Fruit fly (Drosophila melanogaster): ENCODE measurements around the gene CG15771.

CG15771 gene

DNA sequence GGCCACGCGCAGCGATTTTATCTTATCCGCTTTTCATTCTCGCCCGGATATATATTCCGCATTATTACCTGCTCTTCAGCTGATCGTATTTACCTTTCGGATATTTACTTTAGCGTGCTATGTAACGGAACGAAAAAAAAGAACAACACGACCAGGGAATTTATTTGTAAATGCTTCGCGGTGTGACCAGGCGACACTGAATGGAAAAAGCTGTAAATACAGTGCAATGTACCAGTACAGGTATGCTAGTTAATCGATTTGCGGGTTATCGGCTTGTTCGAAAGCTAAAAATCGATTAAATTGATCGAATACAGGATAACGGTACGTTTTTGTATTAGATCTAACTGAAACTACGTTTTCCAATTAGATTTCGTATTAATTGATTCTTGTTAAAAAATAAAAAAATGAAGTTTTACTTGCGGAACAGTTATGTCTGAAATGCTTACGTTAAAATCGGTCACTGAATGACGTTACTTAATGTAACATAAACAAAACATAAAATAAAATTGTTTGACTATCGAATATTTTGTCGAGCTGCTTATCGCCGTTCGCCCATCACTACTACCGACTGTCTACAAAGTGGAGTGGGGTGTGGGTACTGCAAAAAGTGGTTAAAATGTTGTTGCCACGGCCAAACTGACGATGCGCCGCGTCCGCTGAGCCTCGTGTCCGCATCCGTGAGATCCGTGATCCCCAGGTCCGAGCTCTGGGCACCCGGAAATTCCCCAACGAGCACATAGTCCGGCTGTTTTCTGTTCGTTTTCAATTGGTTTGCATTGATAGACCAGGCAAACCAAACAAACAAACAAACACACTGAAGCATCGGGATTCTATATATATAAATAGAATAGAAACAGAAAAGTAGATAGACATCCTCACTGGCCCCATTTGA lies 8.9 kb downstream of the CG15771 start, which contains the start of the genes MAPk-Ak2 and CG42699:
TSS of gene MAPk-Ak2 (minus strand) at position 203 of the 892 bp plus-strand sequence.
TSS of gene CG42699 (plus strand) at position 553 of the 892 bp plus-strand sequence.
- TF ChIP-seq NC2β (GFP tag; optimal IDR thresholded peaks at IDR 0.05) (peak; percentile 77), CG14965 (GFP tag; optimal IDR thresholded peaks at IDR 0.05; ENCODE audit: borderline replicate concordance) (peak; percentile 52), CG32772 (GFP tag; IDR thresholded peaks at IDR 0.05) (peak; percentile 45; the same call in 1 of the 2 replicates), CG8281 (tag; optimal IDR thresholded peaks at IDR 0.05) (peak; percentile 52), hbn (GFP tag; IDR thresholded peaks at IDR 0.05; ENCODE audit: partially characterized antibody) (0 out of 2 replicates have a peak, but pooled peaks have one; percentile 18), CG10654 (GFP tag; optimal IDR thresholded peaks at IDR 0.05) (peak; percentile 70), CG4360 (GFP tag; IDR thresholded peaks at IDR 0.05) (peak; percentile 59; the same call in 1 of the 2 replicates), MBD-R2 (GFP tag; IDR thresholded peaks at IDR 0.05) (peak; percentile 34; the same call in 1 of the 2 replicates), chm (GFP tag; IDR thresholded peaks at IDR 0.05) (peak; percentile 92), Hsf (GFP tag; optimal IDR thresholded peaks at IDR 0.05) (peak; percentile 25), CG7271 (tag; optimal IDR thresholded peaks at IDR 0.05) (peak; percentile 25), Gug (GFP tag; IDR thresholded peaks at IDR 0.05) (no peak), CG7839 (tag; optimal IDR thresholded peaks at IDR 0.05) (peak; percentile 45), klu (GFP tag; IDR thresholded peaks at IDR 0.05) (no peak), Doc2 (GFP tag; IDR thresholded peaks at IDR 0.05) (no peak), gcm (GFP tag; optimal IDR thresholded peaks at IDR 0.05) (peak; percentile 75), Max (GFP tag; optimal IDR thresholded peaks at IDR 0.05) (peak; percentile 71), CG2120 (GFP tag; optimal IDR thresholded peaks at IDR 0.05) (peak; percentile 77), pho (GFP tag; optimal IDR thresholded peaks at IDR 0.05) (peak; percentile 81), wek (GFP tag; optimal IDR thresholded peaks at IDR 0.05) (peak; percentile 88), zf30C (GFP tag; optimal IDR thresholded peaks at IDR 0.05) (no peak), slbo (GFP tag; IDR thresholded peaks at IDR 0.05) (peak; percentile 51; the same call in 1 of the 2 replicates), CG10274 (GFP tag; optimal IDR thresholded peaks at IDR 0.05) (peak; percentile 18), wdn (GFP tag; IDR thresholded peaks at IDR 0.05) (peak; percentile 24; the same call in 1 of the 2 replicates), dati (GFP tag; IDR thresholded peaks at IDR 0.05) (no peak), gfzf (GFP tag; optimal IDR thresholded peaks at IDR 0.05) (peak; percentile 84), Lpt (GFP tag; optimal IDR thresholded peaks at IDR 0.05) (no peak), Stat92E (GFP tag; optimal IDR thresholded peaks at IDR 0.05) (peak in 1 of 3 experiments; percentile 82), hth (optimal IDR thresholded peaks at IDR 0.05) (no peak), CG12659 (GFP tag; optimal IDR thresholded peaks at IDR 0.05) (peak; percentile 90), CG16779 (GFP tag; IDR thresholded peaks at IDR 0.05) (peak; percentile 36; the same call in 1 of the 2 replicates), CG6254 (GFP tag; optimal IDR thresholded peaks at IDR 0.05) (peak; percentile 38), hb (GFP tag; IDR thresholded peaks at IDR 0.05; ENCODE audit: partially characterized antibody) (peak; percentile 82), Abd-B (GFP tag; optimal IDR thresholded peaks at IDR 0.05) (peak; percentile 30), Neu2 (GFP tag; optimal IDR thresholded peaks at IDR 0.05; ENCODE audit: borderline replicate concordance) (no peak), peb (GFP tag; IDR thresholded peaks at IDR 0.05) (no peak), CG13424 (tag; optimal IDR thresholded peaks at IDR 0.05) (peak; percentile 71), Asciz (GFP tag; optimal IDR thresholded peaks at IDR 0.05) (peak; percentile 88), Vsx1 (GFP tag; optimal IDR thresholded peaks at IDR 0.05) (peak; percentile 78), Scr (GFP tag; IDR thresholded peaks at IDR 0.05; ENCODE audit: partially characterized antibody) (peak; percentile 66), H15 (GFP tag; IDR thresholded peaks at IDR 0.05) (no peak), CG6813 (GFP tag; optimal IDR thresholded peaks at IDR 0.05) (peak; percentile 91), Trl (optimal IDR thresholded peaks at IDR 0.05) (no peak), Trl (GFP tag; optimal IDR thresholded peaks at IDR 0.05) (peak; percentile 91), sqz (GFP tag; optimal IDR thresholded peaks at IDR 0.05) (peak; percentile 95), oc (tag; optimal IDR thresholded peaks at IDR 0.05) (peak; percentile 74), ara (GFP tag; IDR thresholded peaks at IDR 0.05) (peak; percentile 71), CG10321 (GFP tag; IDR thresholded peaks at IDR 0.05) (peak; percentile 62)

Measured in whole organism, embryonic.